Worm (Caenorhabditis elegans): ENCODE measurements around the gene Y47D3A.14.

DNA sequence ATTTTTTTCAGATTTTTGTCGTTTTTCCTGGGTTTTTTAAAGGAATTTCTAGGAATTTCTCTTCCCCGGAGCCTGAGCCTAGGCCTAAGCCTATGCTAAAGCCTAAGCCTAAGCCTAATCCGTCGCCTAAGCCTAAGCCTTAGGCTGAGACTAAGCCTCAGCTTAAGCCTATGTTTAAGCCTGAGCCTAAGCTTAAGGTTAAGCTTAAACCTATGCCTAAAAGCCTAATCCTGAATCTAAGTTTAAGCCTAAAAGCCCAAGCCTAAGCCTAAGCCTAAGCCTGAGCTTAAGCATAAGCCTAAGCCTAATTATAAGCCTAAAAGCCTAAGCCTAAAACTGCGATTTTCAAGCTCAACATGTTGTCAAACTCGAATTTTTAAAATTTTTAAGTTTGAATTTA lies 42.5 kb downstream of the Y47D3A.14 start:
- TF ChIP-seq tbx-8 (GFP tag; optimal IDR thresholded peaks at IDR 0.05) (no peak), lin-32 (GFP tag; optimal IDR thresholded peaks at IDR 0.05) (no peak), snpc-4 (tag; optimal IDR thresholded peaks at IDR 0.05) (no peak), nhr-12 (tag; optimal IDR thresholded peaks at IDR 0.05) (no peak), unc-62 (GFP tag; optimal IDR thresholded peaks at IDR 0.05) (no peak), hlh-1 (tag; optimal IDR thresholded peaks at IDR 0.05) (no peak), zip-8 (tag; optimal IDR thresholded peaks at IDR 0.05) (no peak), mab-5 (tag; optimal IDR thresholded peaks at IDR 0.05) (no peak), nhr-28 (tag; optimal IDR thresholded peaks at IDR 0.05) (no peak), nhr-76 (tag; optimal IDR thresholded peaks at IDR 0.05) (no peak), elt-1 (tag; optimal IDR thresholded peaks at IDR 0.05; ENCODE audit: borderline replicate concordance, insufficient read depth) (no peak), ztf-11 (tag; optimal IDR thresholded peaks at IDR 0.05) (no peak), elt-3 (tag; optimal IDR thresholded peaks at IDR 0.05) (no peak)

Measured in whole organism, mixed stage, embryonic.